Fruit fly (Drosophila melanogaster): ENCODE data around the gene CG13625.
A peak's percentile ranks its signal among the peaks of the same experiment; 100 is the strongest.

Gene CG13625

DNA sequence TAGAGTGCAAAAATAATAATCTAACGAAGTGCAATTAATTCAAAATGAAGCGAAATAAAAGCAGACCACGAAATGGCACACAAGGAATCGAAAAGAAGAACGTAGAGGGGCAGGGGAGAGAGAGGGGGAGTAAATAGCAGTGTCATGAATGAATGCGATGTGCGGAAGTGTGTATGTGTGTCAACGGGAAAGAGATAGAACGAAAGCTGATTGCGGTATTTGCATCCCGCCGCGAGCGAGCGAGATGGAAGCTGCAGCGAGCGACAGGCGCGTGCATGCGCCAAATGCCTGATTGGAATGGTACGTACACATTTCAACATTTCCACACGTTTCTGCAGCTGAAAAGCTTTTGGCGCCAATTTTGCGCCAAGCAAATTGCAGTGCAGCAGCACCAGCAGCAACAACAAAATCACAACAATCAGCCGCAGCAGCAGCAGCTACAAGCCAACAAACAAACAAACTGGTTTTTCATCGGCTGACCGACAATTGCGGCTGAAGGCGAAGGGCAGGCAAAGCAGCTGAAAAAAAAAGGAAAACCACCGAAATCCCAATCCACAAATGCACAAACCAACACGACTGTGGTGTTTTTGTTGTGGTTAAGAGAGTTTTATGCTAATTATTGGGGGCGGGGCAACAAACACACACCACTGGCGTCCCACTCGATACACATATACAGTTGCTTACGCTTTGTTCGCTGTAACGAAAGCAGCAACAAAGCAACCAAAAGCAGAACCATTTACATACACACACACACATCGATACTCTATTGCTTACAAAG is 2.9 kb downstream of the CG13625 start:
- TF ChIP-seq Jra (GFP tag; optimal IDR thresholded peaks at IDR 0.05), result no peak
- TF ChIP-seq Dif (GFP tag; optimal IDR thresholded peaks at IDR 0.05; ENCODE audit: partially characterized antibody), result peak; percentile 21
- no peak for TF ChIP-seq usp (GFP tag; optimal IDR thresholded peaks at IDR 0.05)
- peak; percentile 6 for TF ChIP-seq Vsx2 (GFP tag; optimal IDR thresholded peaks at IDR 0.05; ENCODE audit: partially characterized antibody)
- TF ChIP-seq h (GFP tag; optimal IDR thresholded peaks at IDR 0.05), result peak; percentile 87
- peak; percentile 90 for TF ChIP-seq psq (GFP tag; optimal IDR thresholded peaks at IDR 0.05)
- no peak for TF ChIP-seq pan (optimal IDR thresholded peaks at IDR 0.05)
- peak; percentile 26 for TF ChIP-seq rgr (GFP tag; optimal IDR thresholded peaks at IDR 0.05)
- TF ChIP-seq foxo (GFP tag; optimal IDR thresholded peaks at IDR 0.05), result no peak
- no peak for TF ChIP-seq Abd-B (GFP tag; optimal IDR thresholded peaks at IDR 0.05)
- no peak for TF ChIP-seq CrebA (GFP tag; optimal IDR thresholded peaks at IDR 0.05; ENCODE audit: borderline replicate concordance)
- no peak for TF ChIP-seq sage (GFP tag; optimal IDR thresholded peaks at IDR 0.05)
- no peak for TF ChIP-seq tai (GFP tag; optimal IDR thresholded peaks at IDR 0.05)
- TF ChIP-seq Hr78 (GFP tag; optimal IDR thresholded peaks at IDR 0.05), result no peak
- TF ChIP-seq Rel (GFP tag; optimal IDR thresholded peaks at IDR 0.05), result no peak
- peak; percentile 60 for TF ChIP-seq Rel (tag; optimal IDR thresholded peaks at IDR 0.05)
- TF ChIP-seq ey (GFP tag; optimal IDR thresholded peaks at IDR 0.05), result peak; percentile 7
- no peak for TF ChIP-seq OdsH (GFP tag; optimal IDR thresholded peaks at IDR 0.05)
- TF ChIP-seq CG9705 (GFP tag; optimal IDR thresholded peaks at IDR 0.05), result no peak
- TF ChIP-seq lola (GFP tag; optimal IDR thresholded peaks at IDR 0.05), result no peak
- TF ChIP-seq GATAd (GFP tag; optimal IDR thresholded peaks at IDR 0.05), result no peak
- no peak for TF ChIP-seq Dfd (GFP tag; optimal IDR thresholded peaks at IDR 0.05)
- TF ChIP-seq Hr83 (GFP tag; optimal IDR thresholded peaks at IDR 0.05; ENCODE audit: poor library complexity, severe bottlenecking), result peak; percentile 54
- no peak for TF ChIP-seq N (GFP tag; optimal IDR thresholded peaks at IDR 0.05)
- peak; percentile 55 for TF ChIP-seq Mio (GFP tag; optimal IDR thresholded peaks at IDR 0.05)
- peak; percentile 44 for TF ChIP-seq fru (GFP tag; optimal IDR thresholded peaks at IDR 0.05)
- no peak for TF ChIP-seq Myc (optimal IDR thresholded peaks at IDR 0.05)

DNA sequence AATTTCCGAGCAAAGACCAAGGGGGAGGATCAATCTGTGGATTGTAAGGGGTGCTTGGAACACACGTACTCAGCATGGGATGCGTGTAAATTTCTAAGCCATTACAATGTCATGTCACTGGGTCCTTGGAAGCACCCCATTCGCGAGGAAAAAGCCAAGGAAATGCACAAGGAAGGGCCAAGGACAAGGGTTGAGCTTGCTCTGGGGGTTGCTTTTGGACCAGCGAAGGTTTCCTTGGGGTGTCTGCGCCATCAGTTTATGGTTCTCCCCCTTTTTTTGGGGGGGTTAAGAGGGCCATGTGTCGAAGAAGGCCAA is 4.0 kb downstream of the CG13625 start:
- TF ChIP-seq CG9705 (GFP tag; optimal IDR thresholded peaks at IDR 0.05), result no peak
- TF ChIP-seq Vsx2 (GFP tag; optimal IDR thresholded peaks at IDR 0.05; ENCODE audit: partially characterized antibody), result no peak
- no peak for TF ChIP-seq Myc (optimal IDR thresholded peaks at IDR 0.05)
- TF ChIP-seq Hnf4 (GFP tag; optimal IDR thresholded peaks at IDR 0.05), result no peak
- no peak for TF ChIP-seq ey (GFP tag; optimal IDR thresholded peaks at IDR 0.05)
- no peak for TF ChIP-seq lola (GFP tag; optimal IDR thresholded peaks at IDR 0.05)
- TF ChIP-seq Sp1 (GFP tag; optimal IDR thresholded peaks at IDR 0.05), result no peak
- no peak for TF ChIP-seq Hr83 (GFP tag; optimal IDR thresholded peaks at IDR 0.05; ENCODE audit: poor library complexity, severe bottlenecking)
- no peak for TF ChIP-seq sage (GFP tag; optimal IDR thresholded peaks at IDR 0.05)
- no peak for TF ChIP-seq CrebA (GFP tag; optimal IDR thresholded peaks at IDR 0.05; ENCODE audit: borderline replicate concordance)
- no peak for TF ChIP-seq dl (GFP tag; optimal IDR thresholded peaks at IDR 0.05; ENCODE audit: insufficient read depth in 1 of 2, partially characterized antibody in 2 of 2)
- no peak for TF ChIP-seq Mio (GFP tag; optimal IDR thresholded peaks at IDR 0.05)
- TF ChIP-seq jim (GFP tag; optimal IDR thresholded peaks at IDR 0.05), result no peak
- TF ChIP-seq HLH106 (tag; optimal IDR thresholded peaks at IDR 0.05), result no peak
- TF ChIP-seq fru (GFP tag; optimal IDR thresholded peaks at IDR 0.05), result no peak
- no peak for TF ChIP-seq Dfd (GFP tag; optimal IDR thresholded peaks at IDR 0.05)
- no peak for TF ChIP-seq h (GFP tag; optimal IDR thresholded peaks at IDR 0.05)
- TF ChIP-seq foxo (GFP tag; optimal IDR thresholded peaks at IDR 0.05), result no peak
- TF ChIP-seq Hr78 (GFP tag; optimal IDR thresholded peaks at IDR 0.05), result no peak

dm6 chr3R:24580067-24580962 is 4.6 kb downstream of the CG13625 start:
- TF ChIP-seq sage (GFP tag; optimal IDR thresholded peaks at IDR 0.05) (no peak), jim (GFP tag; optimal IDR thresholded peaks at IDR 0.05) (no peak), Hr78 (GFP tag; optimal IDR thresholded peaks at IDR 0.05) (no peak), Vsx2 (GFP tag; optimal IDR thresholded peaks at IDR 0.05; ENCODE audit: partially characterized antibody) (no peak), dsf (GFP tag; optimal IDR thresholded peaks at IDR 0.05; ENCODE audit: borderline replicate concordance) (no peak), tai (GFP tag; optimal IDR thresholded peaks at IDR 0.05) (peak; percentile 24), Hr83 (GFP tag; optimal IDR thresholded peaks at IDR 0.05; ENCODE audit: poor library complexity, severe bottlenecking) (no peak), ey (GFP tag; optimal IDR thresholded peaks at IDR 0.05) (no peak), Rel (GFP tag; optimal IDR thresholded peaks at IDR 0.05) (no peak), Rel (tag; optimal IDR thresholded peaks at IDR 0.05) (no peak), fru (GFP tag; optimal IDR thresholded peaks at IDR 0.05) (no peak), Mio (GFP tag; optimal IDR thresholded peaks at IDR 0.05) (no peak), foxo (GFP tag; optimal IDR thresholded peaks at IDR 0.05) (peak in 1 of 2 experiments; percentile 19), sv (GFP tag; optimal IDR thresholded peaks at IDR 0.05) (no peak), lola (GFP tag; optimal IDR thresholded peaks at IDR 0.05) (no peak)
